Fruit fly (Drosophila melanogaster): ENCODE data around the gene CG18170.

The CG18170 gene

dm6 chr3L:1575731-1576376 lies 26.9 kb upstream of the CG18170 start:
- peak; percentile 48 for TF ChIP-seq Med (GFP tag)
- TF ChIP-seq CG4282 (GFP tag; optimal IDR thresholded peaks at IDR 0.05): peak; percentile 3
- no peak for TF ChIP-seq hkb (optimal IDR thresholded peaks at IDR 0.05)
- TF ChIP-seq hkb (GFP tag; IDR thresholded peaks at IDR 0.05): peak; percentile 37; the same call in 1 of the 2 replicates
- peak; percentile 61 for TF ChIP-seq D19A (tag; optimal IDR thresholded peaks at IDR 0.05)
- TF ChIP-seq Ets97D (GFP tag; optimal IDR thresholded peaks at IDR 0.05): peak; percentile 0
- TF ChIP-seq tx (GFP tag; optimal IDR thresholded peaks at IDR 0.05): no peak
- no peak for TF ChIP-seq CG11247 (GFP tag; IDR thresholded peaks at IDR 0.05)
- TF ChIP-seq CG17568 (GFP tag; optimal IDR thresholded peaks at IDR 0.05): peak; percentile 35
- peak; percentile 13; the same call in 1 of the 2 replicates for TF ChIP-seq ranshi (GFP tag; IDR thresholded peaks at IDR 0.05)
- TF ChIP-seq Drgx (GFP tag; IDR thresholded peaks at IDR 0.05): peak; percentile 19; the same call in 1 of the 2 replicates
- no peak for TF ChIP-seq CG6813 (GFP tag; optimal IDR thresholded peaks at IDR 0.05)
- peak; percentile 5 for TF ChIP-seq dmrt11E (tag; optimal IDR thresholded peaks at IDR 0.05)
- peak; percentile 16 for TF ChIP-seq CG6254 (GFP tag; optimal IDR thresholded peaks at IDR 0.05)
- no peak for TF ChIP-seq croc (GFP tag; conservative IDR thresholded peaks at IDR 0.05)
- TF ChIP-seq CG6689 (GFP tag; IDR thresholded peaks at IDR 0.05): no peak
- 0 out of 3 replicates have a peak, but pooled peaks have one; percentile 12 for TF ChIP-seq z (GFP tag; IDR thresholded peaks at IDR 0.05)
- TF ChIP-seq CG3838 (GFP tag; optimal IDR thresholded peaks at IDR 0.05): no peak
- 0 out of 2 replicates have a peak, but pooled peaks have one; percentile 17 for TF ChIP-seq sob (GFP tag; IDR thresholded peaks at IDR 0.05)
- TF ChIP-seq CG6854 (GFP tag; optimal IDR thresholded peaks at IDR 0.05): peak; percentile 15
- peak; percentile 25 for TF ChIP-seq BtbVII (GFP tag; optimal IDR thresholded peaks at IDR 0.05)
- no peak for TF ChIP-seq Hr3 (GFP tag; optimal IDR thresholded peaks at IDR 0.05)
- TF ChIP-seq Sox100B (GFP tag; optimal IDR thresholded peaks at IDR 0.05): peak; percentile 15
- 0 out of 3 replicates have a peak, but pooled peaks have one; percentile 25 for TF ChIP-seq row (GFP tag; IDR thresholded peaks at IDR 0.05)
- TF ChIP-seq lilli (GFP tag; optimal IDR thresholded peaks at IDR 0.05): peak; percentile 7
- peak; percentile 27 for TF ChIP-seq CG9437 (GFP tag; optimal IDR thresholded peaks at IDR 0.05)
- TF ChIP-seq zfh1 (GFP tag; IDR thresholded peaks at IDR 0.05): 0 out of 3 replicates have a peak, but pooled peaks have one; percentile 42
- TF ChIP-seq CG7963 (GFP tag; IDR thresholded peaks at IDR 0.05; ENCODE audit: partially characterized antibody): no peak
- TF ChIP-seq gsb-n (tag; optimal IDR thresholded peaks at IDR 0.05): no peak
- peak; percentile 15 for TF ChIP-seq CG13296 (GFP tag; optimal IDR thresholded peaks at IDR 0.05)
- TF ChIP-seq sens (GFP tag): peak; percentile 55
- TF ChIP-seq Tbp (GFP tag; optimal IDR thresholded peaks at IDR 0.05): no peak
- TF ChIP-seq ci (GFP tag; IDR thresholded peaks at IDR 0.05): peak; percentile 58; the same call in 1 of the 3 replicates
- no peak for TF ChIP-seq dpn (GFP tag; optimal IDR thresholded peaks at IDR 0.05)
- peak; percentile 18 for TF ChIP-seq CG7271 (tag; optimal IDR thresholded peaks at IDR 0.05)
- TF ChIP-seq lab (GFP tag; optimal IDR thresholded peaks at IDR 0.05): peak; percentile 6
- 0 out of 2 replicates have a peak, but pooled peaks have one; percentile 13 for TF ChIP-seq CG31441 (GFP tag; IDR thresholded peaks at IDR 0.05)
- TF ChIP-seq so (GFP tag; IDR thresholded peaks at IDR 0.05): peak; percentile 47; the same call in 1 of the 3 replicates
- no peak for TF ChIP-seq Atf6 (GFP tag; IDR thresholded peaks at IDR 0.05)
- TF ChIP-seq stc (GFP tag; IDR thresholded peaks at IDR 0.05): peak; percentile 22; the same call in 1 of the 2 replicates
- TF ChIP-seq YL-1 (GFP tag; optimal IDR thresholded peaks at IDR 0.05): no peak
- TF ChIP-seq Oli (tag; optimal IDR thresholded peaks at IDR 0.05): no peak
- TF ChIP-seq CG18619 (GFP tag; optimal IDR thresholded peaks at IDR 0.05): peak; percentile 1

All from whole organism, embryonic.